Fruit fly (Drosophila melanogaster): ENCODE measurements around the gene Cpr100A.
A peak's percentile ranks its signal among the peaks of the same experiment; 100 is the strongest.

Cpr100A gene

dm6 chr3R:30870317-30870878, 3.1 kb downstream of the Cpr100A start (continued):
- TF ChIP-seq CG12659 (GFP tag; optimal IDR thresholded peaks at IDR 0.05) (no peak), ash1 (GFP tag; optimal IDR thresholded peaks at IDR 0.05) (no peak), Hr3 (GFP tag; optimal IDR thresholded peaks at IDR 0.05) (no peak), vnd (GFP tag; IDR thresholded peaks at IDR 0.05; ENCODE audit: partially characterized antibody) (no peak), CG2889 (GFP tag; IDR thresholded peaks at IDR 0.05) (no peak), sc (optimal IDR thresholded peaks at IDR 0.05) (no peak), sc (GFP tag; optimal IDR thresholded peaks at IDR 0.05) (no peak), D19A (tag; optimal IDR thresholded peaks at IDR 0.05) (no peak), Hand (GFP tag; optimal IDR thresholded peaks at IDR 0.05) (no peak), HLH4C (GFP tag; IDR thresholded peaks at IDR 0.05; ENCODE audit: partially characterized antibody) (no peak)

dm6 chr3R:30872301-30873044, 5.2 kb downstream of the Cpr100A start, which contains the start of gene CG15545:
CG15545 (minus strand) TSS chr3R:30872351.
- TF ChIP-seq slp2 (GFP tag; optimal IDR thresholded peaks at IDR 0.05) (no peak), Blimp-1 (GFP tag; optimal IDR thresholded peaks at IDR 0.05) (peak; percentile 21), unc-4 (GFP tag; IDR thresholded peaks at IDR 0.05; ENCODE audit: partially characterized antibody) (no peak), CG11560 (tag; IDR thresholded peaks at IDR 0.05) (no peak), fd102C (GFP tag; optimal IDR thresholded peaks at IDR 0.05) (no peak), sens (GFP tag) (peak; percentile 60), Mrtf (GFP tag; IDR thresholded peaks at IDR 0.05) (0 out of 3 replicates have a peak, but pooled peaks have one; percentile 9)

dm6 chr3R:30874679-30875078, 7.4 kb downstream of the Cpr100A start:
- TF ChIP-seq CG11504 (tag; optimal IDR thresholded peaks at IDR 0.05) (peak; percentile 40), nmo (GFP tag; optimal IDR thresholded peaks at IDR 0.05) (peak; percentile 4), CG17802 (tag; optimal IDR thresholded peaks at IDR 0.05) (no peak), CG5180 (GFP tag; optimal IDR thresholded peaks at IDR 0.05) (no peak), Fer1 (GFP tag; optimal IDR thresholded peaks at IDR 0.05) (no peak), CG11696 (GFP tag; IDR thresholded peaks at IDR 0.05) (no peak), lilli (GFP tag; optimal IDR thresholded peaks at IDR 0.05) (no peak), CG13775 (GFP tag; optimal IDR thresholded peaks at IDR 0.05) (no peak), Adf1 (GFP tag; IDR thresholded peaks at IDR 0.05) (peak; percentile 87), sr (GFP tag; IDR thresholded peaks at IDR 0.05) (peak; percentile 95), CG7839 (tag; optimal IDR thresholded peaks at IDR 0.05) (peak; percentile 38), CG4328 (GFP tag; optimal IDR thresholded peaks at IDR 0.05) (no peak), ash1 (GFP tag; optimal IDR thresholded peaks at IDR 0.05) (no peak), Tbp (GFP tag; optimal IDR thresholded peaks at IDR 0.05) (no peak), dpn (GFP tag; optimal IDR thresholded peaks at IDR 0.05) (peak in 1 of 2 experiments; percentile 1), odd (GFP tag; optimal IDR thresholded peaks at IDR 0.05) (no peak), CG15269 (tag; optimal IDR thresholded peaks at IDR 0.05) (peak; percentile 11), Oaz (GFP tag; IDR thresholded peaks at IDR 0.05) (no peak), Kr (GFP tag; optimal IDR thresholded peaks at IDR 0.05) (no peak), pan (optimal IDR thresholded peaks at IDR 0.05) (no peak), pan (GFP tag; optimal IDR thresholded peaks at IDR 0.05 in 1 of 2, IDR thresholded peaks at IDR 0.05 in 1 of 2) (peak in 1 of 2 experiments; percentile 28), CG10462 (GFP tag; optimal IDR thresholded peaks at IDR 0.05) (no peak), CG13424 (tag; optimal IDR thresholded peaks at IDR 0.05) (peak; percentile 1), luna (GFP tag; optimal IDR thresholded peaks at IDR 0.05) (no peak), row (GFP tag; IDR thresholded peaks at IDR 0.05) (peak; percentile 32; the same call in 2 of the 3 replicates), CG1603 (tag; optimal IDR thresholded peaks at IDR 0.05) (peak; percentile 44), otp (GFP tag; IDR thresholded peaks at IDR 0.05) (no peak), CG11456 (GFP tag; IDR thresholded peaks at IDR 0.05) (no peak), CG16779 (GFP tag; IDR thresholded peaks at IDR 0.05) (no peak), slp2 (GFP tag; optimal IDR thresholded peaks at IDR 0.05) (no peak), cad (GFP tag; optimal IDR thresholded peaks at IDR 0.05) (no peak), CG13287 (GFP tag; IDR thresholded peaks at IDR 0.05; ENCODE audit: partially characterized antibody) (no peak)
